Worm (Caenorhabditis elegans) whole organism, L2 larva: ENCODE measurements around the gene ule-3.

Experiments
- nhr-21 ChIP-seq: fragments of 150-350 bp; optimal IDR thresholded peaks from 2 replicates; lab custom pipeline; 2014; ENCODE audit warnings: missing biosample characterization, missing genetic modification characterization
- skn-1 ChIP-seq: sonication (generic microtip); optimal IDR thresholded peaks from 2 replicates; lab custom pipeline; 2017; ENCODE audit warnings: missing biosample characterization, missing genetic modification characterization

DNA sequence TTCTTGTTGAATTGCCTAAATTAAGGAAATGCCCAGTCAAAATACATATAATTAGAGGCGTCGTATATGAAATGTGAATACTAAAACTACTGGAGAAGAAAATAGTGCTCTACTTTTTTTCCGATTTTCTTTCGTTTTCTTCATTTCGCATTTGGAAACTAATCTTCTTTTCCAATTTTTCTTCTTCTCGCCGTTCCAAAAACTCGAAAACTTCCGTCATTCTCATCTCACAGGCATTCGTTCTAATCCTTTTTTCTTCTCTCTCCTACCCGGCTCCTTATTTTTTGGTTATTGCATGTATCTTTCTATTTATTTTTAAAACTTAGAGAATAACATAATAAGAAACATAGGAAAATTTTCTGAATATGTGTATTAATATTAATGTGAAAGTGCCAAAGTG lies 39.3 kb downstream of the ule-3 start:
- TF ChIP-seq skn-1 (tag; lab: Kevin White, UChicago) (no peak), nhr-21 (tag; lab: Kevin White, UChicago) (no peak)
